Worm (Caenorhabditis elegans): ENCODE data around the gene ZC239.14.
"Not testable (repeated sequence)": the region's sequence is repeated elsewhere in the genome, so short reads cannot be mapped to it uniquely, and the experiment has no call there.

ZC239.14 gene

ce11 chrII:3177663-3178062 is 44.2 kb downstream of the ZC239.14 start, which contains the start of gene sri-40:
Gene sri-40 (plus strand): TSS chrII:3177963.
- TF ChIP-seq dao-5, W03F9.2, him-1 (tag; optimal IDR thresholded peaks at IDR 0.05): not testable (repeated sequence)

- no peak for TF ChIP-seq W03F9.2 (tag; optimal IDR thresholded peaks at IDR 0.05)
- no peak for TF ChIP-seq dao-5 (tag; optimal IDR thresholded peaks at IDR 0.05)
- TF ChIP-seq him-1 (tag; optimal IDR thresholded peaks at IDR 0.05): no peak
These were observed 49.7 kb downstream of the ZC239.14 start, which contains the start of gene Y27F2A.10 for ce11 chrII:3172176-3172575. Gene Y27F2A.10 (minus strand): TSS chrII:3172276.
